Worm (Caenorhabditis elegans) whole organism, L1 larva: ENCODE measurements around the gene C06H2.7.

ENCODE experiments used
- F16B12.6 ChIP-seq: fragments of 150-350 bp; optimal IDR thresholded peaks from 2 replicates; lab custom pipeline; 2014; ENCODE audit warnings: missing biosample characterization, missing genetic modification characterization
- elt-3 ChIP-seq, 6 experiments: fragments of 150-350 bp in 1 of 6; sonication (generic microtip); optimal IDR thresholded peaks; 2 replicates each; lab custom pipeline; 2017 to 2018; ENCODE audit warnings: missing biosample characterization in 6 of 6, missing genetic modification characterization in 6 of 6, inconsistent platforms in 1 of 6
- lir-3 ChIP-seq: sonication (generic microtip); optimal IDR thresholded peaks from 2 replicates; lab custom pipeline; 2016; ENCODE audit warnings: mild to moderate bottlenecking, missing genetic modification characterization, moderate library complexity, missing compliant biosample characterization; ENCODE audit not compliant: poor library complexity
- snpc-4 ChIP-seq: fragments of 150-350 bp; optimal IDR thresholded peaks from 2 replicates; lab custom pipeline; 2014; ENCODE audit warnings: missing biosample characterization, missing genetic modification characterization

DNA sequence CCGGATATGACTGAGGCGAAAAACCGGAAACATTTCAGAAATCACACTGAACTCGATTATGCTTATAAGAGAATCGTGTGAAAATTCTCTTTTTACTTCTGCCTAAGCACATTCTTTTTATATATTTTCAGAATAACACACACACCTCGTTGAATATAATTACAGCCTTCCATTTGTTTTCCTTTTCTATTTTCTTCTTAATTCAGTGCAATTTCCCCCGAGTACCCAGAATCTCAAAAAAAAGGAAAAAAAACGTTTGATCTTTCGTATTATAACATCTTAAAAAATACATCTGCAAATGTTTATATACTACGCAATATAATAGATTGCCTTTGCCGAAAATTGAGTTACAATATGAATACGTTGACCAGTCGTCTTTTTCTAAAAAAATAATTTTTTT is 12.8 kb downstream of the C06H2.7 start:
- no peak for TF ChIP-seq lir-3 (tag; lab: Kevin White, UChicago)
- TF ChIP-seq snpc-4 (tag; lab: Kevin White, UChicago) = no peak
- TF ChIP-seq F16B12.6 (tag; lab: Kevin White, UChicago) = no peak
- TF ChIP-seq elt-3 (tag; optimal IDR thresholded peaks at IDR 0.05; lab: Kevin White, UChicago) = no peak
